Fruit fly (Drosophila melanogaster) whole organism, embryonic: Measurements from ENCODE around the gene pit.

Source experiments
- CG10209 ChIP-seq: fragments of 200-800 bp; sonication (Bioruptor generic); optimal IDR thresholded peaks from 3 replicates; lab custom pipeline; 2017; ENCODE audit warnings: missing biosample characterization, mild to moderate bottlenecking, missing genetic modification characterization, missing genetic modification reagents
- CG10654 ChIP-seq: fragments of 200-800 bp; sonication (Bioruptor generic); optimal IDR thresholded peaks from 2 replicates; lab custom pipeline; 2016; ENCODE audit warnings: missing biosample characterization, missing genetic modification characterization
- CG11398 ChIP-seq: fragments of 200-800 bp; sonication (Bioruptor generic); optimal IDR thresholded peaks from 2 replicates; lab custom pipeline; 2016; ENCODE audit warnings: missing biosample characterization, missing genetic modification characterization
- CG11504 ChIP-seq: fragments of 200-800 bp; sonication (Bioruptor generic); optimal IDR thresholded peaks from 3 replicates; lab custom pipeline; 2019; ENCODE audit warnings: missing biosample characterization, mild to moderate bottlenecking, missing genetic modification characterization, moderate library complexity
- CG12071 ChIP-seq: fragments of 200-800 bp; sonication (Bioruptor generic); optimal IDR thresholded peaks from 3 replicates; lab custom pipeline; 2018; ENCODE audit warnings: missing biosample characterization, mild to moderate bottlenecking, missing genetic modification characterization
- CG12744 ChIP-seq: fragments of 200-800 bp; sonication (Bioruptor generic); optimal IDR thresholded peaks from 2 replicates; lab custom pipeline; 2016; ENCODE audit warnings: missing biosample characterization, missing genetic modification characterization
- CG13296 ChIP-seq: fragments of 200-800 bp; sonication (Bioruptor generic); optimal IDR thresholded peaks from 3 replicates; lab custom pipeline; 2018; ENCODE audit warnings: missing biosample characterization, mild to moderate bottlenecking, missing genetic modification characterization
- CG14441 ChIP-seq: fragments of 200-800 bp; sonication (Bioruptor generic); IDR thresholded peaks from 2 replicates; pipeline ENCODE4 v1.3.6; 2022; ENCODE audit warnings: missing biosample characterization, missing genetic modification characterization
- CG16863 ChIP-seq: fragments of 200-800 bp; sonication (Bioruptor generic); optimal IDR thresholded peaks from 3 replicates; lab custom pipeline; 2016; ENCODE audit warnings: missing biosample characterization, missing genetic modification characterization
- CG18262 ChIP-seq: fragments of 200-800 bp; optimal IDR thresholded peaks from 3 replicates; lab custom pipeline; 2019; ENCODE audit warnings: missing biosample characterization, mild to moderate bottlenecking, missing genetic modification characterization, moderate library complexity
- CG2875 ChIP-seq: fragments of 200-800 bp; sonication (Bioruptor generic); optimal IDR thresholded peaks from 2 replicates; lab custom pipeline; 2017; ENCODE audit warnings: missing biosample characterization, mild to moderate bottlenecking, missing genetic modification characterization, missing genetic modification reagents
- CG3407 ChIP-seq: fragments of 200-800 bp; sonication (Bioruptor generic); optimal IDR thresholded peaks from 2 replicates; lab custom pipeline; 2018; ENCODE audit warnings: missing biosample characterization, mild to moderate bottlenecking, missing genetic modification characterization
- CG4360 ChIP-seq: fragments of 200-800 bp; sonication (Bioruptor generic); IDR thresholded peaks from 2 replicates; pipeline ENCODE4 v1.3.6; 2022; ENCODE audit warnings: missing biosample characterization, missing genetic modification characterization
- CG4730 ChIP-seq: fragments of 200-800 bp; sonication (Bioruptor generic); IDR thresholded peaks from 2 replicates; pipeline ENCODE4 v1.3.6; 2022; ENCODE audit warnings: missing biosample characterization, missing genetic modification characterization
- CG4854 ChIP-seq: fragments of 200-800 bp; sonication (Bioruptor generic); optimal IDR thresholded peaks from 2 replicates; lab custom pipeline; 2016; ENCODE audit warnings: missing biosample characterization, missing genetic modification characterization, inconsistent platforms
- CG7357 ChIP-seq: fragments of 200-800 bp; sonication (Bioruptor generic); IDR thresholded peaks from 3 replicates; pipeline ENCODE4 v1.3.6; 2022; ENCODE audit warnings: missing biosample characterization, missing genetic modification characterization
- CG8281 ChIP-seq: fragments of 200-800 bp; sonication (Bioruptor generic); optimal IDR thresholded peaks from 2 replicates; lab custom pipeline; 2018; ENCODE audit warnings: missing biosample characterization, mild to moderate bottlenecking, missing genetic modification characterization, moderate library complexity
- CG9609 ChIP-seq: fragments of 200-800 bp; sonication (Bioruptor generic); optimal IDR thresholded peaks from 3 replicates; lab custom pipeline; 2016; ENCODE audit warnings: missing biosample characterization, missing genetic modification characterization
- D19B ChIP-seq: fragments of 200-800 bp; sonication (Bioruptor generic); optimal IDR thresholded peaks from 2 replicates; lab custom pipeline; 2017; ENCODE audit warnings: missing biosample characterization, mild to moderate bottlenecking, missing genetic modification characterization
- Dbx ChIP-seq: fragments of 200-800 bp; sonication (Bioruptor generic); IDR thresholded peaks from 3 replicates; pipeline ENCODE4 v1.3.6; 2022; ENCODE audit warnings: missing biosample characterization, missing genetic modification characterization
- E2f1 ChIP-seq: fragments of 200-800 bp; sonication (Bioruptor generic); IDR thresholded peaks from 2 replicates; pipeline ENCODE4 v1.3.6; 2022; ENCODE audit warnings: missing biosample characterization, missing genetic modification characterization
- Eip74EF ChIP-seq, 2 experiments: fragments of 200-800 bp in 1 of 2; fragments of >200 bp in 1 of 2; sonication (Bioruptor generic) in 1 of 2; optimal IDR thresholded peaks; 2 replicates each; lab custom pipeline; 2017 to 2019; ENCODE audit warnings: missing biosample characterization in 2 of 2, missing genetic modification characterization in 2 of 2, mild to moderate bottlenecking in 1 of 2, moderate library complexity in 1 of 2
- Hmr ChIP-seq: fragments of 200-800 bp; sonication (Bioruptor generic); optimal IDR thresholded peaks from 3 replicates; lab custom pipeline; 2017; ENCODE audit warnings: mild to moderate bottlenecking, missing biosample characterization, missing genetic modification reagents, missing genetic modification characterization
- Sry-β ChIP-seq: fragments of 200-800 bp; sonication (Bioruptor generic); optimal IDR thresholded peaks from 2 replicates; lab custom pipeline; 2018; ENCODE audit warnings: missing biosample characterization, mild to moderate bottlenecking, missing genetic modification characterization, moderate library complexity
- Tbp ChIP-seq: fragments of >200 bp; optimal IDR thresholded peaks from 2 replicates; lab custom pipeline; 2018; ENCODE audit warnings: missing biosample characterization, missing genetic modification characterization
- bbx ChIP-seq: fragments of 200-800 bp; sonication (Bioruptor generic); IDR thresholded peaks from 2 replicates; pipeline ENCODE4 v1.3.6; 2022; ENCODE audit warnings: missing biosample characterization, missing genetic modification characterization; ENCODE audit not compliant: partially characterized antibody
- bcd ChIP-seq: fragments of 200-800 bp; sonication (Bioruptor generic); optimal IDR thresholded peaks from 2 replicates; lab custom pipeline; 2017; ENCODE audit warnings: missing biosample characterization, mild to moderate bottlenecking, missing genetic modification characterization
- chinmo ChIP-seq: fragments of 200-800 bp; sonication (Bioruptor generic); IDR thresholded peaks from 4 replicates; pipeline ENCODE4 v1.3.6; 2022; ENCODE audit warnings: missing biosample characterization, missing genetic modification characterization; ENCODE audit not compliant: partially characterized antibody
- dati ChIP-seq: fragments of 200-800 bp; sonication (Bioruptor generic); IDR thresholded peaks from 2 replicates; pipeline ENCODE4 v1.3.6; 2022; ENCODE audit warnings: missing biosample characterization, missing genetic modification characterization
- esg ChIP-seq: fragments of 200-800 bp; sonication (Bioruptor generic); conservative IDR thresholded peaks from 2 replicates; pipeline ENCODE4 v1.3.6; 2022; ENCODE audit warnings: missing biosample characterization, missing genetic modification characterization
- gro ChIP-seq: fragments of 200-800 bp; sonication (Bioruptor generic); optimal IDR thresholded peaks from 2 replicates; lab custom pipeline; 2016; ENCODE audit warnings: missing biosample characterization, missing genetic modification characterization
- ham ChIP-seq: fragments of 200-800 bp; sonication (Bioruptor generic); IDR thresholded peaks from 2 replicates; pipeline ENCODE4 v1.3.6; 2022; ENCODE audit warnings: missing biosample characterization, missing genetic modification characterization
- knrl ChIP-seq: fragments of 200-800 bp; sonication (Bioruptor generic); IDR thresholded peaks from 3 replicates; pipeline ENCODE4 v1.3.6; 2022; ENCODE audit warnings: missing biosample characterization, missing genetic modification characterization; ENCODE audit not compliant: partially characterized antibody
- lmd ChIP-seq: fragments of 200-800 bp; sonication (Bioruptor generic); IDR thresholded peaks from 2 replicates; pipeline ENCODE4 v1.3.6; 2022; ENCODE audit warnings: missing biosample characterization, missing genetic modification characterization
- luna ChIP-seq: fragments of 200-800 bp; sonication (Bioruptor generic); optimal IDR thresholded peaks from 2 replicates; lab custom pipeline; 2016; ENCODE audit warnings: missing biosample characterization, missing genetic modification characterization
- p53 ChIP-seq: fragments of 200-800 bp; sonication (Bioruptor generic); optimal IDR thresholded peaks from 2 replicates; lab custom pipeline; 2016; ENCODE audit warnings: missing biosample characterization, missing genetic modification characterization
- peb ChIP-seq: fragments of 200-800 bp; sonication (Bioruptor generic); IDR thresholded peaks from 2 replicates; pipeline ENCODE4 v1.3.6; 2022; ENCODE audit warnings: missing biosample characterization, missing genetic modification characterization
- pfk ChIP-seq: fragments of 200-800 bp; sonication (Bioruptor generic); optimal IDR thresholded peaks from 2 replicates; lab custom pipeline; 2018; ENCODE audit warnings: missing biosample characterization, mild to moderate bottlenecking, missing genetic modification characterization, moderate library complexity
- phol ChIP-seq: fragments of 200-800 bp; sonication (Bioruptor generic); optimal IDR thresholded peaks from 3 replicates; lab custom pipeline; 2018; ENCODE audit warnings: missing biosample characterization, mild to moderate bottlenecking, missing genetic modification characterization, moderate library complexity
- prd ChIP-seq, 3 experiments: fragments of >200 bp in 2 of 3; fragments of 200-800 bp in 1 of 3; sonication (Bioruptor generic) in 1 of 3; optimal IDR thresholded peaks in 2 of 3; IDR thresholded peaks in 1 of 3; 2 replicates in 2 of 3; 3 replicates in 1 of 3; pipeline versions ENCODE4 v1.3.6 to Lab custom; 2017 to 2022; ENCODE audit warnings: missing biosample characterization in 1 of 3, missing genetic modification characterization in 1 of 3
- sc ChIP-seq, 3 experiments: fragments of >200 bp in 2 of 3; fragments of 200-800 bp in 1 of 3; sonication (Bioruptor generic) in 1 of 3; optimal IDR thresholded peaks; 2 replicates in 2 of 3; 3 replicates in 1 of 3; lab custom pipeline; 2017; ENCODE audit warnings: mild to moderate bottlenecking in 1 of 3, missing biosample characterization in 1 of 3, missing genetic modification characterization in 1 of 3, missing genetic modification reagents in 1 of 3
- scrt ChIP-seq: fragments of 200-800 bp; sonication (Bioruptor generic); optimal IDR thresholded peaks from 2 replicates; lab custom pipeline; 2018; ENCODE audit warnings: missing biosample characterization, mild to moderate bottlenecking, missing genetic modification characterization, moderate library complexity
- sd ChIP-seq: fragments of 200-800 bp; sonication (Bioruptor generic); optimal IDR thresholded peaks from 3 replicates; lab custom pipeline; 2018; ENCODE audit warnings: missing biosample characterization, mild to moderate bottlenecking, missing genetic modification characterization, moderate library complexity
- sens ChIP-seq: fragments of 200-800 bp; sonication (Bioruptor generic); peaks from one replicate; lab custom pipeline; 2016; ENCODE audit warnings: missing biosample characterization, missing genetic modification characterization
- sr ChIP-seq: fragments of 200-800 bp; sonication (Bioruptor generic); IDR thresholded peaks from 3 replicates; pipeline ENCODE4 v1.3.6; 2022; ENCODE audit warnings: missing biosample characterization, missing genetic modification characterization
- trem ChIP-seq: fragments of 200-800 bp; optimal IDR thresholded peaks from 3 replicates; lab custom pipeline; 2019; ENCODE audit warnings: missing biosample characterization, mild to moderate bottlenecking, missing genetic modification characterization, moderate library complexity
- zfh1 ChIP-seq: fragments of 200-800 bp; sonication (Bioruptor generic); IDR thresholded peaks from 3 replicates; pipeline ENCODE4 v1.3.6; 2022; ENCODE audit warnings: missing biosample characterization, missing genetic modification characterization

Gene pit

DNA sequence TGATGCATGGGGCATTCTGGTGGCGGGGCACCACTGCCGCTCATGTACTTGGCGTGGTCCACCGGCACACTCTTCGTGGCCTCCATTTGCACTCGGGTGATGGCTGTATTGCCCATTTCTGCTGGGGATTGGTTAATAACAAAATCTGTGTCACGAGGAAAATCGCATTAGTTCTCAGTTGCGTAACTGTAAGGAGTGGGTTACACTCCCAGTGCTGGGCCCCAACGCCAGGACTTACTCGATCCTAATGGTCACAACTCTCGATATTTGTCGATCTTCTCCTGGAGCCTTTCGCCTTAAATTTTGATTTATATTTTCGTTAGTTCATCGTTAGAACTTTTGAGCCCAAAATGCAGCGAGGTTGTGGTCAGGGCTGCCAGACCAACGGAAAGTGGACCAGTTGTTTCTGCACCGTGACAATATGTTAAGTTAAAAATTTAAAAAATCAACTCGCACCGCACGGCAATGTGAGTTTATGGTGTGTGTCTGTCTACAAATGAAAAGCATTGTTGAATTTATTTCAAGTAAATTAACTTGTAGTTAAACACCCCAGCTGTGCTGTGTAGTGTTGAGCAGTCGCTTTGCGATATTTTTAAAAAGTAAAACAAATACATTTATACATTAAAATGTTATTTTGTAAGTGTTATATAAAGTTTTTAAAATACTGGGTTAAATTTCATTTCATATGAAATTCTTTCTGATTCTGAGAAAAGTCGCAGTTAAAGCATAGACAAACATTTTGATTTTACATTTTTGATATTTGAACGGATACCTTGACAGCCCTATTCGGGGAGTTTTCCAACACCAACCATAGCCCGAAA, 7.0 kb upstream of the pit start, which contains the start of the genes Cchl and ND-42 (continued):
- TF ChIP-seq Eip74EF (GFP tag; optimal IDR thresholded peaks at IDR 0.05; lab: Kevin White, UChicago) (no peak), phol (tag; lab: Kevin White, UChicago) (peak; percentile 83), CG2875 (peak; percentile 11), gro (GFP tag; lab: Kevin White, UChicago) (peak; percentile 64), lmd (peak; percentile 64), sens (GFP tag; lab: Kevin White, UChicago) (peak; percentile 96), CG12744 (GFP tag; lab: Kevin White, UChicago) (no peak), scrt (GFP tag; lab: Kevin White, UChicago) (no peak), CG9609 (peak; percentile 45), CG10654 (GFP tag; lab: Kevin White, UChicago) (peak; percentile 79), trem (tag; lab: Kevin White, UChicago) (peak; percentile 84), E2f1 (GFP tag; lab: Robert Waterston, UW) (peak; percentile 51), Dbx (GFP tag; lab: Robert Waterston, UW) (peak; percentile 76), Hmr (GFP tag; lab: Kevin White, UChicago) (no peak), CG8281 (no peak), dati (GFP tag; lab: Robert Waterston, UW) (no peak), Sry-β (GFP tag; lab: Kevin White, UChicago) (peak; percentile 65), D19B (GFP tag; lab: Kevin White, UChicago) (no peak), CG14441 (GFP tag; lab: Robert Waterston, UW) (peak; percentile 72), sd (tag; lab: Kevin White, UChicago) (no peak), CG4854 (peak; percentile 54), prd (optimal IDR thresholded peaks at IDR 0.05; lab: Kevin White, UChicago) (no peak), prd (GFP tag; IDR thresholded peaks at IDR 0.05; lab: Robert Waterston, UW) (peak; percentile 81), CG4730 (no peak; the same call in none of the 2 replicates), CG7357 (GFP tag; lab: Robert Waterston, UW) (peak; percentile 28; the same call in 1 of the 3 replicates), esg (GFP tag; lab: Robert Waterston, UW) (peak; percentile 58), CG16863 (GFP tag; lab: Kevin White, UChicago) (peak; percentile 71), CG4360 (GFP tag; lab: Robert Waterston, UW) (0 out of 2 replicates have a peak, but pooled peaks have one; percentile 44), p53 (GFP tag; lab: Kevin White, UChicago) (peak; percentile 3), sc (optimal IDR thresholded peaks at IDR 0.05; lab: Kevin White, UChicago) (no peak), sc (GFP tag; optimal IDR thresholded peaks at IDR 0.05; lab: Kevin White, UChicago) (peak; percentile 68), CG13296 (GFP tag; lab: Kevin White, UChicago) (peak; percentile 80), pfk (GFP tag; lab: Kevin White, UChicago) (peak; percentile 20), CG11504 (tag; lab: Kevin White, UChicago) (peak; percentile 84), ham (GFP tag; lab: Robert Waterston, UW) (no peak), CG12071 (GFP tag; lab: Kevin White, UChicago) (no peak), CG3407 (peak; percentile 57), peb (0 out of 2 replicates have a peak, but pooled peaks have one; percentile 12), CG10209 (GFP tag; lab: Kevin White, UChicago) (peak; percentile 81), bcd (GFP tag; lab: Kevin White, UChicago) (peak; percentile 83), bbx (GFP tag; lab: Robert Waterston, UW) (peak; percentile 39; the same call in 1 of the 2 replicates), sr (no peak), chinmo (GFP tag; lab: Robert Waterston, UW) (0 out of 4 replicates have a peak, but pooled peaks have one; percentile 32), knrl (GFP tag; lab: Robert Waterston, UW) (peak; percentile 70; the same call in 2 of the 3 replicates), zfh1 (peak; percentile 48; the same call in 2 of the 3 replicates), Tbp (GFP tag; lab: Kevin White, UChicago) (no peak), luna (GFP tag; lab: Kevin White, UChicago) (peak; percentile 26), CG11398 (GFP tag; lab: Kevin White, UChicago) (no peak), CG18262 (tag; lab: Kevin White, UChicago) (peak; percentile 75)
